Worm (Caenorhabditis elegans) whole organism, midembryonic: Measurements from ENCODE around the gene mrpl-37.

Source experiments
- T22C8.4 ChIP-seq: fragments of 200-800 bp; sonication (Bioruptor generic); IDR thresholded peaks from 2 replicates; pipeline ENCODE4 v1.3.6; 2022; ENCODE audit warnings: missing genetic modification characterization, missing compliant biosample characterization
- flt-1 ChIP-seq: fragments of 200-800 bp; sonication (Bioruptor generic); IDR thresholded peaks from 2 replicates; pipeline ENCODE4 v1.3.6; 2022; ENCODE audit warnings: missing genetic modification characterization, missing compliant biosample characterization
- ref-1 ChIP-seq: fragments of 200-800 bp; sonication (Bioruptor generic); conservative IDR thresholded peaks from 2 replicates; pipeline ENCODE4 v1.3.6; 2022; ENCODE audit warnings: missing genetic modification reagents, missing genetic modification characterization, missing compliant biosample characterization
- ztf-23 ChIP-seq: fragments of 200-800 bp; sonication (Bioruptor generic); IDR thresholded peaks from 2 replicates; pipeline ENCODE4 v1.3.6; 2022; ENCODE audit warnings: missing genetic modification reagents, missing genetic modification characterization, missing compliant biosample characterization

- TF ChIP-seq ref-1 (GFP tag; lab: Robert Waterston, UW) (no peak), T22C8.4 (GFP tag; lab: Robert Waterston, UW) (no peak), ztf-23 (GFP tag; lab: Robert Waterston, UW) (no peak), flt-1 (GFP tag; lab: Robert Waterston, UW) (no peak)
Measured at ce11 chrII:13547545-13547944, 27.3 kb downstream of the mrpl-37 start, which contains the start of gene ddl-2.
